Worm (Caenorhabditis elegans): ENCODE data around the gene K02D3.2.

K02D3.2 gene

DNA sequence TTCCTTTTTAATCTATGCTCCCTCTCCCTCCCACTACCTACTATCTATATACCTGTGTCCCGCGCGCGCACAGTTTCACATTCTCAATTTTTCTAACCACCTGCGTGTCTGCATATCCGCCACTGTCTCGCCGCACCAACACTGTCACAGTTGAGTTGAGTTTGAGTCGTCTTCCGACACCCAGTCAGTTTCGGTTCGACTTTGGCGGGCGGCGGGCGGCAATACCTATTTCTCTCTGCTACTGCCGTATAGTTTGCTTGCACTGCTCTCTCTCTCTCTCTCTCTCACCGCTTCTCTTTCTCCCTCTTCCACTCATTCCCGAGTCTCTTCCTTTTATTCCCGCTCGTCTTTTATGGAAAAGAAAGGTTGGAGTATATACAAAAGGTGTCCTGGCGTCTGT lies 36.4 kb downstream of the K02D3.2 start:
- TF ChIP-seq B0336.3 (GFP tag; IDR thresholded peaks at IDR 0.05) (peak; percentile 58; the same call in 1 of the 2 replicates), repo-1 (tag; optimal IDR thresholded peaks at IDR 0.05) (no peak), lin-26 (GFP tag; IDR thresholded peaks at IDR 0.05) (no peak), F23B12.7 (tag; optimal IDR thresholded peaks at IDR 0.05; ENCODE audit: insufficient read depth) (no peak), F39B2.1 (GFP tag; IDR thresholded peaks at IDR 0.05) (no peak), ceh-100 (GFP tag; IDR thresholded peaks at IDR 0.05) (no peak), egrh-3 (GFP tag; IDR thresholded peaks at IDR 0.05) (peak; percentile 56; the same call in 1 of the 2 replicates), tbp1 (GFP tag; optimal IDR thresholded peaks at IDR 0.05) (peak; percentile 28), lsy-27 (tag; optimal IDR thresholded peaks at IDR 0.05; ENCODE audit: borderline replicate concordance, insufficient read depth) (no peak), gei-17 (GFP tag; optimal IDR thresholded peaks at IDR 0.05) (no peak), lin-54 (GFP tag; optimal IDR thresholded peaks at IDR 0.05) (no peak), F57A8.1 (GFP tag; optimal IDR thresholded peaks at IDR 0.05) (no peak), nfyb-1 (GFP tag; IDR thresholded peaks at IDR 0.05) (no peak), snpc-1.1 (tag; optimal IDR thresholded peaks at IDR 0.05; ENCODE audit: insufficient read depth) (no peak), B0261.1 (tag; optimal IDR thresholded peaks at IDR 0.05) (no peak), attf-5 (GFP tag; optimal IDR thresholded peaks at IDR 0.05) (peak; percentile 44), zim-3 (tag; optimal IDR thresholded peaks at IDR 0.05) (no peak), ekl-4 (GFP tag; IDR thresholded peaks at IDR 0.05) (no peak), ets-4 (GFP tag; optimal IDR thresholded peaks at IDR 0.05) (no peak), egl-18 (GFP tag; IDR thresholded peaks at IDR 0.05) (no peak), dox-1 (GFP tag; IDR thresholded peaks at IDR 0.05) (peak; percentile 82), ceh-79 (tag; optimal IDR thresholded peaks at IDR 0.05) (no peak), ceh-27 (GFP tag; optimal IDR thresholded peaks at IDR 0.05) (peak; percentile 8), ztf-6 (GFP tag; IDR thresholded peaks at IDR 0.05) (no peak), ceh-40 (GFP tag; IDR thresholded peaks at IDR 0.05) (no peak), F22D6.2 (tag; optimal IDR thresholded peaks at IDR 0.05) (no peak), K12H6.12 (tag; optimal IDR thresholded peaks at IDR 0.05) (no peak), D2030.7 (GFP tag; IDR thresholded peaks at IDR 0.05) (no peak), nhr-80 (tag; optimal IDR thresholded peaks at IDR 0.05) (peak; percentile 74), die-1 (tag; optimal IDR thresholded peaks at IDR 0.05) (peak; percentile 10), ztf-18 (tag; optimal IDR thresholded peaks at IDR 0.05) (peak; percentile 6), cebp-2 (GFP tag; IDR thresholded peaks at IDR 0.05) (no peak), tlf-1 (GFP tag; optimal IDR thresholded peaks at IDR 0.05) (no peak), ccch-3 (GFP tag; optimal IDR thresholded peaks at IDR 0.05) (no peak), fkh-3 (tag; optimal IDR thresholded peaks at IDR 0.05) (no peak), B0035.1 (tag; optimal IDR thresholded peaks at IDR 0.05) (no peak), ztf-25 (GFP tag; IDR thresholded peaks at IDR 0.05) (no peak), bed-1 (GFP tag; IDR thresholded peaks at IDR 0.05) (no peak), nfya-1 (tag; optimal IDR thresholded peaks at IDR 0.05; ENCODE audit: borderline replicate concordance, insufficient read depth) (no peak), cebp-1 (GFP tag; IDR thresholded peaks at IDR 0.05) (peak; percentile 13; the same call in 1 of the 2 replicates), cebp-1 (tag; optimal IDR thresholded peaks at IDR 0.05) (peak; percentile 13), lsl-1 (GFP tag; optimal IDR thresholded peaks at IDR 0.05) (no peak), atf-7 (tag; optimal IDR thresholded peaks at IDR 0.05) (peak; percentile 33), madf-6 (GFP tag; IDR thresholded peaks at IDR 0.05) (peak; percentile 53), chd-7 (tag; optimal IDR thresholded peaks at IDR 0.05) (peak; percentile 35), egl-44 (GFP tag; IDR thresholded peaks at IDR 0.05) (peak; percentile 62; the same call in 1 of the 2 replicates), let-607 (tag; optimal IDR thresholded peaks at IDR 0.05) (no peak), madf-8 (GFP tag; conservative IDR thresholded peaks at IDR 0.05) (no peak), ztf-3 (GFP tag; optimal IDR thresholded peaks at IDR 0.05) (no peak)

All from whole organism, young adult.